Fruit fly (Drosophila melanogaster) whole organism, embryonic: ENCODE measurements around the gene Cenp-C.

ENCODE experiments used
- BtbVII ChIP-seq: fragments of 200-800 bp; sonication (Bioruptor generic); optimal IDR thresholded peaks from 3 replicates; lab custom pipeline; 2017; ENCODE audit warnings: missing biosample characterization, mild to moderate bottlenecking, missing genetic modification characterization
- CG10654 ChIP-seq: fragments of 200-800 bp; sonication (Bioruptor generic); optimal IDR thresholded peaks from 2 replicates; lab custom pipeline; 2016; ENCODE audit warnings: missing biosample characterization, missing genetic modification characterization
- CG11398 ChIP-seq: fragments of 200-800 bp; sonication (Bioruptor generic); optimal IDR thresholded peaks from 2 replicates; lab custom pipeline; 2016; ENCODE audit warnings: missing biosample characterization, missing genetic modification characterization
- CG12219 ChIP-seq: fragments of 200-800 bp; sonication (Bioruptor generic); optimal IDR thresholded peaks from 3 replicates; lab custom pipeline; 2018; ENCODE audit warnings: missing biosample characterization, mild to moderate bottlenecking, missing genetic modification characterization
- CG1233 ChIP-seq: fragments of 200-800 bp; sonication (Bioruptor generic); optimal IDR thresholded peaks from 4 replicates; lab custom pipeline; 2018; ENCODE audit warnings: missing biosample characterization, mild to moderate bottlenecking, missing genetic modification characterization
- CG12942 ChIP-seq: fragments of 200-800 bp; sonication (Bioruptor generic); optimal IDR thresholded peaks from 3 replicates; lab custom pipeline; 2016; ENCODE audit warnings: missing biosample characterization, missing genetic modification characterization
- CG14050 ChIP-seq: fragments of 200-800 bp; sonication (Bioruptor generic); IDR thresholded peaks from 3 replicates; pipeline ENCODE4 v1.3.6; 2022; ENCODE audit warnings: missing biosample characterization, missing genetic modification characterization
- CG15269 ChIP-seq: fragments of 200-800 bp; sonication (Bioruptor generic); optimal IDR thresholded peaks from 2 replicates; lab custom pipeline; 2018; ENCODE audit warnings: missing biosample characterization, mild to moderate bottlenecking, missing genetic modification characterization, moderate library complexity
- CG18262 ChIP-seq: fragments of 200-800 bp; optimal IDR thresholded peaks from 3 replicates; lab custom pipeline; 2019; ENCODE audit warnings: missing biosample characterization, mild to moderate bottlenecking, missing genetic modification characterization, moderate library complexity
- CG30431 ChIP-seq: fragments of 200-800 bp; sonication (Bioruptor generic); optimal IDR thresholded peaks from 2 replicates; lab custom pipeline; 2017; ENCODE audit warnings: missing biosample characterization, missing genetic modification characterization
- CG33213 ChIP-seq: fragments of 200-800 bp; sonication (Bioruptor generic); optimal IDR thresholded peaks from 3 replicates; lab custom pipeline; 2016; ENCODE audit warnings: missing biosample characterization, missing genetic modification characterization
- CG6654 ChIP-seq: fragments of 200-800 bp; sonication (Bioruptor generic); optimal IDR thresholded peaks from 2 replicates; lab custom pipeline; 2017; ENCODE audit warnings: missing biosample characterization, mild to moderate bottlenecking, missing genetic modification characterization
- CG8359 ChIP-seq: fragments of 200-800 bp; sonication (Bioruptor generic); optimal IDR thresholded peaks from 2 replicates; lab custom pipeline; 2017; ENCODE audit warnings: missing biosample characterization, mild to moderate bottlenecking, missing genetic modification characterization, borderline replicate concordance
- CG8388 ChIP-seq: fragments of 200-800 bp; sonication (Bioruptor generic); optimal IDR thresholded peaks from 2 replicates; lab custom pipeline; 2019; ENCODE audit warnings: missing biosample characterization, mild to moderate bottlenecking, missing genetic modification characterization, moderate library complexity
- CrebB ChIP-seq: fragments of 200-800 bp; sonication (Bioruptor generic); optimal IDR thresholded peaks from 3 replicates; lab custom pipeline; 2018; ENCODE audit warnings: missing biosample characterization, mild to moderate bottlenecking, missing genetic modification characterization
- D ChIP-seq, 2 experiments: fragments of 200-800 bp in 1 of 2; fragments of >200 bp in 1 of 2; sonication (Bioruptor generic) in 1 of 2; optimal IDR thresholded peaks; 2 replicates in 1 of 2; 3 replicates in 1 of 2; lab custom pipeline; 2017; ENCODE audit warnings: mild to moderate bottlenecking in 1 of 2, missing biosample characterization in 1 of 2, missing genetic modification characterization in 1 of 2, missing genetic modification reagents in 1 of 2
- Doc2 ChIP-seq: fragments of 200-800 bp; sonication (Bioruptor generic); IDR thresholded peaks from 2 replicates; pipeline ENCODE4 v1.3.6; 2022; ENCODE audit warnings: missing biosample characterization, missing genetic modification characterization
- E2f2 ChIP-seq: fragments of 200-800 bp; sonication (Bioruptor generic); IDR thresholded peaks from 2 replicates; pipeline ENCODE4 v1.3.6; 2022; ENCODE audit warnings: missing biosample characterization, missing genetic modification characterization
- ERR ChIP-seq: fragments of 200-800 bp; sonication (Bioruptor generic); optimal IDR thresholded peaks from 2 replicates; lab custom pipeline; 2016; ENCODE audit warnings: missing biosample characterization, missing genetic modification characterization
- Ets65A ChIP-seq: fragments of 200-800 bp; sonication (Bioruptor generic); peaks from one replicate; lab custom pipeline; 2016; ENCODE audit warnings: missing biosample characterization, missing genetic modification characterization
- Hr3 ChIP-seq: fragments of 200-800 bp; sonication (Bioruptor generic); optimal IDR thresholded peaks from 3 replicates; lab custom pipeline; 2016; ENCODE audit warnings: missing biosample characterization, missing genetic modification characterization
- Hr39 ChIP-seq: fragments of >200 bp; optimal IDR thresholded peaks from 2 replicates; lab custom pipeline; 2017
- Kr ChIP-seq: fragments of 200-800 bp; sonication (Bioruptor generic); optimal IDR thresholded peaks from 2 replicates; lab custom pipeline; 2017; ENCODE audit warnings: missing biosample characterization, mild to moderate bottlenecking, missing genetic modification characterization
- MTF-1 ChIP-seq: fragments of 200-800 bp; sonication (Bioruptor generic); optimal IDR thresholded peaks from 2 replicates; lab custom pipeline; 2018; ENCODE audit warnings: missing biosample characterization, mild to moderate bottlenecking, missing genetic modification characterization, borderline replicate concordance
- Meics ChIP-seq: fragments of 200-800 bp; sonication (Bioruptor generic); optimal IDR thresholded peaks from 2 replicates; lab custom pipeline; 2017; ENCODE audit warnings: missing biosample characterization, mild to moderate bottlenecking, missing genetic modification characterization
- Oli ChIP-seq: fragments of 200-800 bp; sonication (Bioruptor generic); optimal IDR thresholded peaks from 2 replicates; lab custom pipeline; 2018; ENCODE audit warnings: missing biosample characterization, mild to moderate bottlenecking, missing genetic modification characterization, moderate library complexity
- PHDP ChIP-seq: fragments of 200-800 bp; sonication (Bioruptor generic); optimal IDR thresholded peaks from 3 replicates; lab custom pipeline; 2018; ENCODE audit warnings: missing biosample characterization, mild to moderate bottlenecking, missing genetic modification characterization, moderate library complexity
- Ravus ChIP-seq: fragments of 200-800 bp; sonication (Bioruptor generic); IDR thresholded peaks from 2 replicates; pipeline ENCODE4 v1.3.6; 2022; ENCODE audit warnings: missing biosample characterization, missing genetic modification characterization
- Rfx ChIP-seq: fragments of 200-800 bp; sonication (Bioruptor generic); IDR thresholded peaks from 2 replicates; pipeline ENCODE4 v1.3.6; 2022; ENCODE audit warnings: missing biosample characterization, missing genetic modification characterization
- Rx ChIP-seq: fragments of 200-800 bp; sonication (Bioruptor generic); IDR thresholded peaks from 2 replicates; pipeline ENCODE4 v1.3.6; 2022; ENCODE audit warnings: missing biosample characterization, missing genetic modification characterization
- Sox100B ChIP-seq: fragments of 200-800 bp; sonication (Bioruptor generic); optimal IDR thresholded peaks from 3 replicates; lab custom pipeline; 2018; ENCODE audit warnings: missing biosample characterization, mild to moderate bottlenecking, missing genetic modification characterization
- Vsx1 ChIP-seq: fragments of 200-800 bp; sonication (Bioruptor generic); optimal IDR thresholded peaks from 2 replicates; lab custom pipeline; 2017; ENCODE audit warnings: missing biosample characterization, mild to moderate bottlenecking, missing genetic modification characterization, missing genetic modification reagents
- ara ChIP-seq: fragments of 200-800 bp; sonication (Bioruptor generic); IDR thresholded peaks from 2 replicates; pipeline ENCODE4 v1.3.6; 2022; ENCODE audit warnings: missing biosample characterization, missing genetic modification characterization
- bab2 ChIP-seq: fragments of 200-800 bp; sonication (Bioruptor generic); optimal IDR thresholded peaks from 2 replicates; lab custom pipeline; 2016; ENCODE audit warnings: missing biosample characterization, missing genetic modification characterization
- bbx ChIP-seq: fragments of 200-800 bp; sonication (Bioruptor generic); IDR thresholded peaks from 2 replicates; pipeline ENCODE4 v1.3.6; 2022; ENCODE audit warnings: missing biosample characterization, missing genetic modification characterization; ENCODE audit not compliant: partially characterized antibody
- cas ChIP-seq: fragments of 200-800 bp; sonication (Bioruptor generic); IDR thresholded peaks from 2 replicates; pipeline ENCODE4 v1.3.6; 2022; ENCODE audit warnings: missing biosample characterization, missing genetic modification characterization
- dysf ChIP-seq: fragments of 200-800 bp; sonication (Bioruptor generic); IDR thresholded peaks from 3 replicates; pipeline ENCODE4 v1.3.6; 2022; ENCODE audit warnings: missing biosample characterization, missing genetic modification characterization
- eve ChIP-seq, 2 experiments: fragments of >200 bp; optimal IDR thresholded peaks; 2 replicates each; lab custom pipeline; 2017; ENCODE audit warnings: missing biosample characterization in 2 of 2, missing genetic modification characterization in 2 of 2
- ewg ChIP-seq: fragments of 200-800 bp; sonication (Bioruptor generic); optimal IDR thresholded peaks from 3 replicates; lab custom pipeline; 2017; ENCODE audit warnings: mild to moderate bottlenecking, missing biosample characterization, missing genetic modification reagents, missing genetic modification characterization
- eyg ChIP-seq: fragments of 200-800 bp; sonication (Bioruptor generic); optimal IDR thresholded peaks from 3 replicates; lab custom pipeline; 2016; ENCODE audit warnings: missing biosample characterization, missing genetic modification characterization
- fru ChIP-seq: fragments of >200 bp; optimal IDR thresholded peaks from 2 replicates; lab custom pipeline; 2017
- h ChIP-seq: fragments of >200 bp; optimal IDR thresholded peaks from 2 replicates; lab custom pipeline; 2017
- ind ChIP-seq: fragments of 200-800 bp; sonication (Bioruptor generic); optimal IDR thresholded peaks from 3 replicates; lab custom pipeline; 2016; ENCODE audit warnings: missing biosample characterization, missing genetic modification characterization
- mld ChIP-seq: fragments of 200-800 bp; sonication (Bioruptor generic); IDR thresholded peaks from 3 replicates; pipeline ENCODE4 v1.3.6; 2022; ENCODE audit warnings: missing biosample characterization, missing genetic modification characterization; ENCODE audit not compliant: partially characterized antibody
- phol ChIP-seq: fragments of 200-800 bp; sonication (Bioruptor generic); optimal IDR thresholded peaks from 3 replicates; lab custom pipeline; 2018; ENCODE audit warnings: missing biosample characterization, mild to moderate bottlenecking, missing genetic modification characterization, moderate library complexity
- sd ChIP-seq: fragments of 200-800 bp; sonication (Bioruptor generic); optimal IDR thresholded peaks from 3 replicates; lab custom pipeline; 2018; ENCODE audit warnings: missing biosample characterization, mild to moderate bottlenecking, missing genetic modification characterization, moderate library complexity
- sens-2 ChIP-seq: fragments of 200-800 bp; sonication (Bioruptor generic); IDR thresholded peaks from 2 replicates; pipeline ENCODE4 v1.3.6; 2022; ENCODE audit warnings: missing biosample characterization, missing genetic modification characterization
- sima ChIP-seq: fragments of 200-800 bp; sonication (Bioruptor generic); optimal IDR thresholded peaks from 2 replicates; lab custom pipeline; 2016; ENCODE audit warnings: missing biosample characterization, missing genetic modification characterization
- slp2 ChIP-seq: fragments of 200-800 bp; sonication (Bioruptor generic); optimal IDR thresholded peaks from 2 replicates; lab custom pipeline; 2016; ENCODE audit warnings: missing biosample characterization, missing genetic modification characterization
- so ChIP-seq: fragments of 200-800 bp; sonication (Bioruptor generic); IDR thresholded peaks from 3 replicates; pipeline ENCODE4 v1.3.6; 2022; ENCODE audit warnings: missing biosample characterization, missing genetic modification characterization
- unc-4 ChIP-seq: fragments of 200-800 bp; sonication (Bioruptor generic); IDR thresholded peaks from 2 replicates; pipeline ENCODE4 v1.3.6; 2022; ENCODE audit warnings: missing biosample characterization, missing genetic modification characterization; ENCODE audit not compliant: partially characterized antibody
- zfh1 ChIP-seq: fragments of 200-800 bp; sonication (Bioruptor generic); IDR thresholded peaks from 3 replicates; pipeline ENCODE4 v1.3.6; 2022; ENCODE audit warnings: missing biosample characterization, missing genetic modification characterization

Cenp-C gene

DNA sequence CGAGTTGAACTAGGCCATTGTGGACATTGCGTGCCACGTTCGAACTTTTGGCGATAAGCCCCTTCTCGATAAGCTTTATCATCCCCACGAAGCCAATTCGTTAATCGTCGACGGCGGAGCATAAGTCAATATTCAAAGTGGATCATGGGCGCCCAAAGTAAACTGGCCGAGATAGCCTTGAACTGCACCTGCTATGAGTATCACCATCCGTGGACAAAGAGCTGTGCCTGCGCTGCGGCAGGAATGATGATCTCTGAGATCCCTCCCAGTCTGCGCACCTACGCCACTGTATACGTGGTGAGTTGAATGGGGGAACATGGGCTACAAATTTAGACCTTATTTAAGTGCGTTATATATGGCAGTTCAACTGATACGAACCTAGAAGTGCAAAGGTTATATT lies 39.6 kb upstream of the Cenp-C start (continued):
- TF ChIP-seq sd (tag; lab: Kevin White, UChicago), result no peak
- no peak for TF ChIP-seq CG30431 (GFP tag; lab: Kevin White, UChicago)
- no peak for TF ChIP-seq bbx (GFP tag; lab: Robert Waterston, UW)
- no peak for TF ChIP-seq Oli (tag; lab: Kevin White, UChicago)
- TF ChIP-seq Meics (GFP tag; lab: Kevin White, UChicago), result peak; percentile 39
- TF ChIP-seq CG12942 (GFP tag; lab: Kevin White, UChicago), result peak; percentile 8
- TF ChIP-seq zfh1 (GFP tag; lab: Robert Waterston, UW), result 0 out of 3 replicates have a peak, but pooled peaks have one; percentile 39
- peak; percentile 47 for TF ChIP-seq ind
- no peak for TF ChIP-seq MTF-1 (GFP tag; lab: Kevin White, UChicago)
- TF ChIP-seq eve (GFP tag; optimal IDR thresholded peaks at IDR 0.05; lab: Kevin White, UChicago), result no peak
- TF ChIP-seq sens-2 (GFP tag; lab: Robert Waterston, UW), result 0 out of 2 replicates have a peak, but pooled peaks have one; percentile 15
- TF ChIP-seq CG8388 (GFP tag; lab: Kevin White, UChicago), result no peak
- TF ChIP-seq Hr3 (GFP tag; lab: Kevin White, UChicago), result no peak
- no peak; the same call in 2 of the 3 replicates for TF ChIP-seq CG14050 (GFP tag; lab: Robert Waterston, UW)
- TF ChIP-seq bab2 (GFP tag; lab: Kevin White, UChicago), result peak; percentile 13
- TF ChIP-seq D (optimal IDR thresholded peaks at IDR 0.05; lab: Kevin White, UChicago), result no peak
- TF ChIP-seq D (GFP tag; optimal IDR thresholded peaks at IDR 0.05; lab: Kevin White, UChicago), result no peak
- no peak for TF ChIP-seq ERR
- TF ChIP-seq CG15269, result peak; percentile 27
- no peak for TF ChIP-seq CG8359 (GFP tag; lab: Kevin White, UChicago)
- TF ChIP-seq PHDP, result peak; percentile 28
- no peak for TF ChIP-seq CG10654
- TF ChIP-seq phol (tag; lab: Kevin White, UChicago), result no peak
- peak; percentile 82 for TF ChIP-seq Ets65A
- TF ChIP-seq eyg, result no peak
- TF ChIP-seq CG12219 (GFP tag; lab: Kevin White, UChicago), result no peak
- peak; percentile 62 for TF ChIP-seq Rfx
- no peak for TF ChIP-seq Ravus
- TF ChIP-seq CG33213 (GFP tag; lab: Kevin White, UChicago), result no peak
- no peak for TF ChIP-seq CG11398 (GFP tag; lab: Kevin White, UChicago)
- no peak for TF ChIP-seq CG1233
- no peak for TF ChIP-seq BtbVII (GFP tag; lab: Kevin White, UChicago)
- no peak for TF ChIP-seq fru
- no peak for TF ChIP-seq unc-4 (GFP tag; lab: Robert Waterston, UW)
- 0 out of 3 replicates have a peak, but pooled peaks have one; percentile 26 for TF ChIP-seq so (GFP tag; lab: Robert Waterston, UW)
- TF ChIP-seq Hr39 (lab: Kevin White, UChicago), result no peak
- no peak for TF ChIP-seq Sox100B
- TF ChIP-seq ewg (GFP tag; lab: Kevin White, UChicago), result no peak
- 0 out of 2 replicates have a peak, but pooled peaks have one; percentile 9 for TF ChIP-seq E2f2
- no peak for TF ChIP-seq mld (GFP tag; lab: Robert Waterston, UW)
- TF ChIP-seq h (lab: Kevin White, UChicago), result no peak
- no peak for TF ChIP-seq CG18262 (tag; lab: Kevin White, UChicago)
- TF ChIP-seq cas (GFP tag; lab: Robert Waterston, UW), result no peak
- TF ChIP-seq sima, result no peak
- no peak for TF ChIP-seq CG6654 (GFP tag; lab: Kevin White, UChicago)
- TF ChIP-seq Vsx1 (GFP tag; lab: Kevin White, UChicago), result no peak
- no peak for TF ChIP-seq Kr (GFP tag; lab: Kevin White, UChicago)
- no peak for TF ChIP-seq ara (GFP tag; lab: Robert Waterston, UW)
- TF ChIP-seq Doc2 (GFP tag; lab: Robert Waterston, UW), result no peak
- no peak for TF ChIP-seq slp2 (GFP tag; lab: Kevin White, UChicago)
- TF ChIP-seq Rx, result peak; percentile 35; the same call in 1 of the 2 replicates
- no peak for TF ChIP-seq CrebB
- TF ChIP-seq dysf (GFP tag; lab: Robert Waterston, UW), result peak; percentile 60
